Fruit fly (Drosophila melanogaster) whole organism, embryonic: Measurements from ENCODE around the gene CG7530.

Source experiments
- CG10209 ChIP-seq: fragments of 200-800 bp; sonication (Bioruptor generic); optimal IDR thresholded peaks from 3 replicates; lab custom pipeline; 2017; ENCODE audit warnings: missing biosample characterization, mild to moderate bottlenecking, missing genetic modification characterization, missing genetic modification reagents
- CG11560 ChIP-seq: fragments of 200-800 bp; sonication (Bioruptor generic); IDR thresholded peaks from 3 replicates; pipeline ENCODE4 v1.3.6; 2022; ENCODE audit warnings: missing biosample characterization, missing genetic modification characterization
- CG13624 ChIP-seq: fragments of 200-800 bp; sonication (Bioruptor generic); optimal IDR thresholded peaks from 2 replicates; lab custom pipeline; 2016; ENCODE audit warnings: missing biosample characterization, missing genetic modification characterization
- CG13894 ChIP-seq: fragments of 200-800 bp; sonication (Bioruptor generic); optimal IDR thresholded peaks from 3 replicates; lab custom pipeline; 2018; ENCODE audit warnings: missing biosample characterization, mild to moderate bottlenecking, missing genetic modification characterization, moderate library complexity
- CG15514 ChIP-seq: fragments of 200-800 bp; sonication (Bioruptor generic); optimal IDR thresholded peaks from 3 replicates; lab custom pipeline; 2017; ENCODE audit warnings: missing biosample characterization, missing genetic modification characterization, mild to moderate bottlenecking, moderate library complexity, missing genetic modification reagents
- CG17829 ChIP-seq: fragments of 200-800 bp; optimal IDR thresholded peaks from 2 replicates; lab custom pipeline; 2019; ENCODE audit warnings: missing biosample characterization, mild to moderate bottlenecking, missing genetic modification characterization, moderate library complexity
- CG2678 ChIP-seq: fragments of 200-800 bp; sonication (Bioruptor generic); optimal IDR thresholded peaks from 3 replicates; lab custom pipeline; 2019; ENCODE audit warnings: missing biosample characterization, mild to moderate bottlenecking, missing genetic modification characterization, moderate library complexity
- CG2712 ChIP-seq: fragments of 200-800 bp; optimal IDR thresholded peaks from 3 replicates; lab custom pipeline; 2019; ENCODE audit warnings: missing biosample characterization, mild to moderate bottlenecking, missing genetic modification characterization, moderate library complexity
- CG30431 ChIP-seq: fragments of 200-800 bp; sonication (Bioruptor generic); optimal IDR thresholded peaks from 2 replicates; lab custom pipeline; 2017; ENCODE audit warnings: missing biosample characterization, missing genetic modification characterization
- CG33557 ChIP-seq: fragments of 200-800 bp; sonication (Bioruptor generic); optimal IDR thresholded peaks from 2 replicates; lab custom pipeline; 2019; ENCODE audit warnings: missing biosample characterization, mild to moderate bottlenecking, missing genetic modification characterization, moderate library complexity
- CG34376 ChIP-seq: fragments of 200-800 bp; sonication (Bioruptor generic); optimal IDR thresholded peaks from 2 replicates; lab custom pipeline; 2018; ENCODE audit warnings: missing biosample characterization, mild to moderate bottlenecking, missing genetic modification characterization
- CG7372 ChIP-seq: fragments of 200-800 bp; sonication (Bioruptor generic); IDR thresholded peaks from 2 replicates; pipeline ENCODE4 v1.3.6; 2022; ENCODE audit warnings: missing biosample characterization, missing genetic modification characterization
- CG8359 ChIP-seq: fragments of 200-800 bp; sonication (Bioruptor generic); optimal IDR thresholded peaks from 2 replicates; lab custom pipeline; 2017; ENCODE audit warnings: missing biosample characterization, mild to moderate bottlenecking, missing genetic modification characterization, borderline replicate concordance
- CG9215 ChIP-seq: fragments of 200-800 bp; sonication (Bioruptor generic); IDR thresholded peaks from 2 replicates; pipeline ENCODE4 v1.3.6; 2022; ENCODE audit warnings: missing biosample characterization, missing genetic modification characterization
- CG9932 ChIP-seq: fragments of 200-800 bp; sonication (Bioruptor generic); IDR thresholded peaks from 2 replicates; pipeline ENCODE4 v1.3.6; 2022; ENCODE audit warnings: missing biosample characterization, missing genetic modification characterization
- CkIIα-i1 ChIP-seq: fragments of 200-800 bp; sonication (Bioruptor generic); IDR thresholded peaks from 2 replicates; pipeline ENCODE4 v1.3.6; 2022; ENCODE audit warnings: missing biosample characterization, missing genetic modification characterization
- Deaf1 ChIP-seq: fragments of 200-800 bp; optimal IDR thresholded peaks from 3 replicates; lab custom pipeline; 2019; ENCODE audit warnings: missing biosample characterization, mild to moderate bottlenecking, missing genetic modification characterization, moderate library complexity
- Doc2 ChIP-seq: fragments of 200-800 bp; sonication (Bioruptor generic); IDR thresholded peaks from 2 replicates; pipeline ENCODE4 v1.3.6; 2022; ENCODE audit warnings: missing biosample characterization, missing genetic modification characterization
- Dref ChIP-seq: fragments of 200-800 bp; sonication (Bioruptor generic); IDR thresholded peaks from 2 replicates; pipeline ENCODE4 v1.3.6; 2022; ENCODE audit warnings: missing biosample characterization, missing genetic modification characterization
- E2f1 ChIP-seq: fragments of 200-800 bp; sonication (Bioruptor generic); IDR thresholded peaks from 2 replicates; pipeline ENCODE4 v1.3.6; 2022; ENCODE audit warnings: missing biosample characterization, missing genetic modification characterization
- HLHmδ ChIP-seq: fragments of 200-800 bp; sonication (Bioruptor generic); optimal IDR thresholded peaks from 2 replicates; lab custom pipeline; 2018; ENCODE audit warnings: missing biosample characterization, mild to moderate bottlenecking, missing genetic modification characterization, moderate library complexity
- Hmr ChIP-seq: fragments of 200-800 bp; sonication (Bioruptor generic); optimal IDR thresholded peaks from 3 replicates; lab custom pipeline; 2017; ENCODE audit warnings: mild to moderate bottlenecking, missing biosample characterization, missing genetic modification reagents, missing genetic modification characterization
- Hr78 ChIP-seq, 2 experiments: fragments of 200-800 bp in 1 of 2; fragments of >200 bp in 1 of 2; sonication (Bioruptor generic) in 1 of 2; optimal IDR thresholded peaks; 2 replicates each; lab custom pipeline; 2017 to 2019; ENCODE audit warnings: missing biosample characterization in 2 of 2, missing genetic modification characterization in 2 of 2, mild to moderate bottlenecking in 1 of 2, moderate library complexity in 1 of 2
- MBD-R2 ChIP-seq: fragments of 200-800 bp; sonication (Bioruptor generic); IDR thresholded peaks from 2 replicates; pipeline ENCODE4 v1.3.6; 2022; ENCODE audit warnings: missing biosample characterization, missing genetic modification characterization
- PHDP ChIP-seq: fragments of 200-800 bp; sonication (Bioruptor generic); optimal IDR thresholded peaks from 3 replicates; lab custom pipeline; 2018; ENCODE audit warnings: missing biosample characterization, mild to moderate bottlenecking, missing genetic modification characterization, moderate library complexity
- Poxn ChIP-seq: fragments of 200-800 bp; sonication (Bioruptor generic); IDR thresholded peaks from 2 replicates; pipeline ENCODE4 v1.3.6; 2022; ENCODE audit warnings: missing biosample characterization, missing genetic modification characterization
- Scr ChIP-seq: fragments of 200-800 bp; sonication (Bioruptor generic); IDR thresholded peaks from 2 replicates; pipeline ENCODE4 v1.3.6; 2022; ENCODE audit warnings: missing biosample characterization, missing genetic modification characterization; ENCODE audit not compliant: partially characterized antibody
- Tbp ChIP-seq: fragments of >200 bp; optimal IDR thresholded peaks from 2 replicates; lab custom pipeline; 2018; ENCODE audit warnings: missing biosample characterization, missing genetic modification characterization
- Trl ChIP-seq, 3 experiments: fragments of >200 bp in 2 of 3; fragments of 200-800 bp in 1 of 3; sonication (Bioruptor generic) in 1 of 3; optimal IDR thresholded peaks; 2 replicates in 1 of 3; 3 replicates in 2 of 3; lab custom pipeline; 2016 to 2017; ENCODE audit warnings: missing biosample characterization in 1 of 3, missing genetic modification characterization in 1 of 3
- YL-1 ChIP-seq: fragments of 200-800 bp; sonication (Bioruptor generic); optimal IDR thresholded peaks from 3 replicates; lab custom pipeline; 2017; ENCODE audit warnings: missing biosample characterization, mild to moderate bottlenecking, missing genetic modification characterization
- abd-A ChIP-seq: fragments of 200-800 bp; sonication (Bioruptor generic); optimal IDR thresholded peaks from 3 replicates; lab custom pipeline; 2019; ENCODE audit warnings: missing biosample characterization, mild to moderate bottlenecking, missing genetic modification characterization, moderate library complexity
- ap ChIP-seq: fragments of 200-800 bp; sonication (Bioruptor generic); IDR thresholded peaks from 2 replicates; pipeline ENCODE4 v1.3.6; 2022; ENCODE audit warnings: missing biosample characterization, missing genetic modification characterization
- bab2 ChIP-seq: fragments of 200-800 bp; sonication (Bioruptor generic); optimal IDR thresholded peaks from 2 replicates; lab custom pipeline; 2016; ENCODE audit warnings: missing biosample characterization, missing genetic modification characterization
- bbx ChIP-seq: fragments of 200-800 bp; sonication (Bioruptor generic); IDR thresholded peaks from 2 replicates; pipeline ENCODE4 v1.3.6; 2022; ENCODE audit warnings: missing biosample characterization, missing genetic modification characterization; ENCODE audit not compliant: partially characterized antibody
- br ChIP-seq: fragments of >200 bp; optimal IDR thresholded peaks from 2 replicates; lab custom pipeline; 2017
- chinmo ChIP-seq: fragments of 200-800 bp; sonication (Bioruptor generic); IDR thresholded peaks from 4 replicates; pipeline ENCODE4 v1.3.6; 2022; ENCODE audit warnings: missing biosample characterization, missing genetic modification characterization; ENCODE audit not compliant: partially characterized antibody
- disco-r ChIP-seq: fragments of 200-800 bp; sonication (Bioruptor generic); optimal IDR thresholded peaks from 2 replicates; lab custom pipeline; 2016; ENCODE audit warnings: missing biosample characterization, missing genetic modification characterization
- esg ChIP-seq: fragments of 200-800 bp; sonication (Bioruptor generic); conservative IDR thresholded peaks from 2 replicates; pipeline ENCODE4 v1.3.6; 2022; ENCODE audit warnings: missing biosample characterization, missing genetic modification characterization
- gcm2 ChIP-seq: fragments of 200-800 bp; sonication (Bioruptor generic); optimal IDR thresholded peaks from 2 replicates; lab custom pipeline; 2016; ENCODE audit warnings: missing biosample characterization, missing genetic modification characterization
- grau ChIP-seq: fragments of 200-800 bp; optimal IDR thresholded peaks from 3 replicates; lab custom pipeline; 2019; ENCODE audit warnings: missing biosample characterization, mild to moderate bottlenecking, missing genetic modification characterization, moderate library complexity
- lola ChIP-seq, 3 experiments: fragments of >200 bp in 2 of 3; fragments of 200-800 bp in 1 of 3; sonication (Bioruptor generic) in 1 of 3; optimal IDR thresholded peaks; 2 replicates each; lab custom pipeline; 2017 to 2019; ENCODE audit warnings: missing biosample characterization in 3 of 3, missing genetic modification characterization in 3 of 3, mild to moderate bottlenecking in 1 of 3, moderate library complexity in 1 of 3
- pho ChIP-seq: fragments of 200-800 bp; sonication (Bioruptor generic); optimal IDR thresholded peaks from 2 replicates; lab custom pipeline; 2016; ENCODE audit warnings: missing biosample characterization, missing genetic modification characterization
- pum ChIP-seq: fragments of 200-800 bp; sonication (Bioruptor generic); optimal IDR thresholded peaks from 2 replicates; lab custom pipeline; 2016; ENCODE audit warnings: missing biosample characterization, missing genetic modification characterization
- slbo ChIP-seq: fragments of 200-800 bp; sonication (Bioruptor generic); IDR thresholded peaks from 2 replicates; pipeline ENCODE4 v1.3.6; 2022; ENCODE audit warnings: missing biosample characterization, missing genetic modification characterization
- slou ChIP-seq: fragments of 200-800 bp; sonication (Bioruptor generic); optimal IDR thresholded peaks from 3 replicates; lab custom pipeline; 2016; ENCODE audit warnings: missing biosample characterization, missing genetic modification characterization
- stc ChIP-seq: fragments of 200-800 bp; sonication (Bioruptor generic); IDR thresholded peaks from 2 replicates; pipeline ENCODE4 v1.3.6; 2022; ENCODE audit warnings: missing biosample characterization, missing genetic modification characterization
- ttk ChIP-seq: fragments of 200-800 bp; sonication (Bioruptor generic); IDR thresholded peaks from 2 replicates; pipeline ENCODE4 v2.1.2; 2022; ENCODE audit warnings: missing biosample characterization, missing genetic modification characterization
- yki ChIP-seq: fragments of >200 bp; optimal IDR thresholded peaks from 3 replicates; lab custom pipeline; 2018

Gene CG7530

DNA sequence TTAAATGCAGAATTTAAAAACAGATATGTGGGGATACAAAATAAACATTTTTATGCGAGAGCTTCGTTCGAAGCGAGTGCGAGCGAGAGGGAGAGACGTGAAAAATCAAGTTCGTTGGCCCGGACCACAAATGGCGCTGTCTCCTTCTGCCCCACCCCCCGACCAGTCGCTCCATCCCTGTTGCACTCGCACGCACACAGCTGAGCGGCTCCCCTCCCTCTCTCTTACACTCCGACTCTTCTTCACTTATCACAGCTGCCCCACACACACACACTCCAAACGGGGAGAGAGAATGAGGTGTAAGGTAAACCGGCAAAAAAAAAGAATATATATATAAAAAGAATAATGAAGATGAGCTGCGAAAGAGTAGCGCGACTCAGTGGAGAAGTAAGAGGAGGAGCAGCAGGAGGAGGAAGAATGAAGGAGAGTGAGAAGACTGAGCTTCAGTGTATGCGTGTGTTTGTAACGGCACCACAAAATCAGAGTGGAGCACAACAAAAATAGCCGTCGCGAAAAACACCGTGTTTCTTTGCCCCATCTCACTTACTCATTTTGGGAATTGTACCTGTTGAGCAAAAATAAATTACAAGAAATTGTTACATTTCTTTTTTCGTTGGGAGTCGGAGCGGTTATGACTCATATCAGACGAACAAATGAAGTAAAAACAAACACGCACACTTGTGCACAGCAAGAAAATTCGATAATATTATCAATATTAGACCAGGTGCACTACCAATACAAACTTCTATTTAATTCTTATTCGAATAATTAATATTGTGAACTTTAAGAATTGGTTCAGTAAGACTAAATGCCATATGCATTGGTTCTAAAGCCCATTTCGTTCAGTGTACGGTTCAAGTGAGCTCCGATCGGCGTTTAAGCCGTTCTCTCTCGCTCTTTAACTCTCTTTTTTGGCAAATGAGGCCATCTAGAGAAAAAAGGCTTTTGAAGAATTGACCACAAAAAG is 6.9 kb upstream of the CG7530 start (continued):
- TF ChIP-seq Trl (optimal IDR thresholded peaks at IDR 0.05; lab: Kevin White, UChicago) (peak; percentile 40 to 52), Trl (GFP tag; optimal IDR thresholded peaks at IDR 0.05; lab: Kevin White, UChicago) (peak; percentile 91), Hr78 (GFP tag; optimal IDR thresholded peaks at IDR 0.05; lab: Kevin White, UChicago) (peak in 1 of 2 experiments; percentile 64), br (lab: Kevin White, UChicago) (no peak), E2f1 (GFP tag; lab: Robert Waterston, UW) (peak; percentile 95), HLHmδ (GFP tag; lab: Kevin White, UChicago) (no peak), CG11560 (tag; lab: Robert Waterston, UW) (peak; percentile 85), CG9215 (GFP tag; lab: Robert Waterston, UW) (peak; percentile 90), YL-1 (GFP tag; lab: Kevin White, UChicago) (peak; percentile 57), pum (GFP tag; lab: Kevin White, UChicago) (peak; percentile 95), abd-A (tag; lab: Kevin White, UChicago) (peak; percentile 80), Doc2 (GFP tag; lab: Robert Waterston, UW) (no peak), CG2678 (tag; lab: Kevin White, UChicago) (peak; percentile 91), Deaf1 (tag; lab: Kevin White, UChicago) (peak; percentile 66), CG2712 (tag; lab: Kevin White, UChicago) (peak; percentile 95), CG15514 (GFP tag; lab: Kevin White, UChicago) (peak; percentile 89), Scr (GFP tag; lab: Robert Waterston, UW) (peak; percentile 26; the same call in 1 of the 2 replicates), stc (GFP tag; lab: Robert Waterston, UW) (peak; percentile 90), ttk (peak; percentile 94), bab2 (GFP tag; lab: Kevin White, UChicago) (peak; percentile 92), grau (peak; percentile 93), yki (lab: Kevin White, UChicago) (no peak), CG8359 (GFP tag; lab: Kevin White, UChicago) (peak; percentile 77), Poxn (GFP tag; lab: Robert Waterston, UW) (peak; percentile 76), CG17829 (peak; percentile 94), disco-r (GFP tag; lab: Kevin White, UChicago) (peak; percentile 92), bbx (GFP tag; lab: Robert Waterston, UW) (no peak), slou (GFP tag; lab: Kevin White, UChicago) (peak; percentile 82), CG33557 (peak; percentile 77), Hmr (GFP tag; lab: Kevin White, UChicago) (peak; percentile 93), esg (peak; percentile 95), PHDP (tag; lab: Kevin White, UChicago) (peak; percentile 94), slbo (GFP tag; lab: Robert Waterston, UW) (peak; percentile 98), CG13624 (GFP tag; lab: Kevin White, UChicago) (peak; percentile 93), CG9932 (GFP tag; lab: Robert Waterston, UW) (peak; percentile 95), MBD-R2 (peak; percentile 79), pho (GFP tag; lab: Kevin White, UChicago) (peak; percentile 92), Dref (no peak), gcm2 (GFP tag; lab: Kevin White, UChicago) (peak; percentile 91), CG34376 (GFP tag; lab: Kevin White, UChicago) (peak; percentile 32), ap (GFP tag; lab: Robert Waterston, UW) (peak; percentile 87), Tbp (no peak), chinmo (peak; percentile 98), lola (GFP tag; optimal IDR thresholded peaks at IDR 0.05; lab: Kevin White, UChicago) (peak in 2 of 3 experiments; percentile 44 to 92), CG10209 (peak; percentile 93), CG30431 (GFP tag; lab: Kevin White, UChicago) (peak; percentile 91), CkIIα-i1 (GFP tag; lab: Robert Waterston, UW) (peak; percentile 73; the same call in 1 of the 2 replicates), CG13894 (tag; lab: Kevin White, UChicago) (peak; percentile 20), CG7372 (GFP tag; lab: Robert Waterston, UW) (peak; percentile 94)
